Fruit fly (Drosophila melanogaster) whole organism, embryonic: ENCODE results near the gene st.
A peak's percentile ranks its signal among the peaks of the same experiment; 100 is the strongest.

Source experiments
- Ada2b ChIP-seq: fragments of 200-800 bp; sonication (Bioruptor generic); IDR thresholded peaks from 2 replicates; pipeline ENCODE4 v1.3.6; 2022; ENCODE audit warnings: missing biosample characterization, missing genetic modification characterization
- Aef1 ChIP-seq: fragments of 200-800 bp; sonication (Bioruptor generic); IDR thresholded peaks from 3 replicates; pipeline ENCODE4 v1.3.6; 2022; ENCODE audit warnings: missing biosample characterization, missing genetic modification characterization
- Bdp1 ChIP-seq: fragments of 200-800 bp; sonication (Bioruptor generic); optimal IDR thresholded peaks from 3 replicates; lab custom pipeline; 2016; ENCODE audit warnings: missing biosample characterization, missing genetic modification characterization
- CG10366 ChIP-seq: fragments of 200-800 bp; sonication (Bioruptor generic); IDR thresholded peaks from 2 replicates; pipeline ENCODE4 v1.3.6; 2022; ENCODE audit warnings: missing biosample characterization, missing genetic modification characterization
- CG10959 ChIP-seq: fragments of 200-800 bp; sonication (Bioruptor generic); IDR thresholded peaks from 2 replicates; pipeline ENCODE4 v1.3.6; 2022; ENCODE audit warnings: missing biosample characterization, missing genetic modification characterization
- CG14014 ChIP-seq: fragments of 200-800 bp; sonication (Bioruptor generic); IDR thresholded peaks from 2 replicates; pipeline ENCODE4 v1.3.6; 2022; ENCODE audit warnings: missing biosample characterization, missing genetic modification characterization
- CG1603 ChIP-seq: fragments of 200-800 bp; sonication (Bioruptor generic); optimal IDR thresholded peaks from 2 replicates; lab custom pipeline; 2019; ENCODE audit warnings: missing biosample characterization, mild to moderate bottlenecking, missing genetic modification characterization, moderate library complexity
- CG1792 ChIP-seq: fragments of 200-800 bp; sonication (Bioruptor generic); optimal IDR thresholded peaks from 2 replicates; lab custom pipeline; 2016; ENCODE audit warnings: missing biosample characterization, missing genetic modification characterization
- CG18262 ChIP-seq: fragments of 200-800 bp; optimal IDR thresholded peaks from 3 replicates; lab custom pipeline; 2019; ENCODE audit warnings: missing biosample characterization, mild to moderate bottlenecking, missing genetic modification characterization, moderate library complexity
- CG18764 ChIP-seq: fragments of 200-800 bp; sonication (Bioruptor generic); optimal IDR thresholded peaks from 3 replicates; lab custom pipeline; 2016; ENCODE audit warnings: missing biosample characterization, missing genetic modification characterization
- CG2875 ChIP-seq: fragments of 200-800 bp; sonication (Bioruptor generic); optimal IDR thresholded peaks from 2 replicates; lab custom pipeline; 2017; ENCODE audit warnings: missing biosample characterization, mild to moderate bottlenecking, missing genetic modification characterization, missing genetic modification reagents
- CG31441 ChIP-seq: fragments of 200-800 bp; sonication (Bioruptor generic); IDR thresholded peaks from 2 replicates; pipeline ENCODE4 v1.3.6; 2022; ENCODE audit warnings: missing biosample characterization, missing genetic modification characterization
- CG42726 ChIP-seq: fragments of 200-800 bp; sonication (Bioruptor generic); IDR thresholded peaks from 2 replicates; pipeline ENCODE4 v1.3.6; 2022; ENCODE audit warnings: missing biosample characterization, missing genetic modification characterization; ENCODE audit not compliant: partially characterized antibody
- CG4360 ChIP-seq: fragments of 200-800 bp; sonication (Bioruptor generic); IDR thresholded peaks from 2 replicates; pipeline ENCODE4 v1.3.6; 2022; ENCODE audit warnings: missing biosample characterization, missing genetic modification characterization
- CG4424 ChIP-seq: fragments of 200-800 bp; sonication (Bioruptor generic); optimal IDR thresholded peaks from 3 replicates; lab custom pipeline; 2016; ENCODE audit warnings: missing biosample characterization, missing genetic modification characterization
- CG4707 ChIP-seq: fragments of 200-800 bp; sonication (Bioruptor generic); optimal IDR thresholded peaks from 2 replicates; lab custom pipeline; 2018; ENCODE audit warnings: missing biosample characterization, mild to moderate bottlenecking, missing genetic modification characterization, moderate library complexity
- CG5245 ChIP-seq: fragments of 200-800 bp; sonication (Bioruptor generic); optimal IDR thresholded peaks from 3 replicates; lab custom pipeline; 2016; ENCODE audit warnings: missing biosample characterization, missing genetic modification characterization
- CG5953 ChIP-seq: fragments of 200-800 bp; sonication (Bioruptor generic); IDR thresholded peaks from 2 replicates; pipeline ENCODE4 v1.3.6; 2022; ENCODE audit warnings: missing biosample characterization, missing genetic modification characterization
- CG8388 ChIP-seq: fragments of 200-800 bp; sonication (Bioruptor generic); optimal IDR thresholded peaks from 2 replicates; lab custom pipeline; 2019; ENCODE audit warnings: missing biosample characterization, mild to moderate bottlenecking, missing genetic modification characterization, moderate library complexity
- CG9437 ChIP-seq: fragments of 200-800 bp; sonication (Bioruptor generic); optimal IDR thresholded peaks from 2 replicates; lab custom pipeline; 2018; ENCODE audit warnings: missing biosample characterization, mild to moderate bottlenecking, missing genetic modification characterization
- CG9609 ChIP-seq: fragments of 200-800 bp; sonication (Bioruptor generic); optimal IDR thresholded peaks from 3 replicates; lab custom pipeline; 2016; ENCODE audit warnings: missing biosample characterization, missing genetic modification characterization
- Dll ChIP-seq: fragments of 200-800 bp; sonication (Bioruptor generic); IDR thresholded peaks from 4 replicates; pipeline ENCODE4 v1.3.6; 2022; ENCODE audit warnings: missing biosample characterization, missing genetic modification characterization; ENCODE audit not compliant: partially characterized antibody
- Hr39 ChIP-seq: fragments of >200 bp; optimal IDR thresholded peaks from 2 replicates; lab custom pipeline; 2017
- Mrtf ChIP-seq: fragments of 200-800 bp; sonication (Bioruptor generic); IDR thresholded peaks from 3 replicates; pipeline ENCODE4 v1.3.6; 2022; ENCODE audit warnings: missing biosample characterization, missing genetic modification characterization
- NK7.1 ChIP-seq: fragments of 200-800 bp; sonication (Bioruptor generic); optimal IDR thresholded peaks from 3 replicates; lab custom pipeline; 2016; ENCODE audit warnings: missing biosample characterization, missing genetic modification characterization
- Oli ChIP-seq: fragments of 200-800 bp; sonication (Bioruptor generic); optimal IDR thresholded peaks from 2 replicates; lab custom pipeline; 2018; ENCODE audit warnings: missing biosample characterization, mild to moderate bottlenecking, missing genetic modification characterization, moderate library complexity
- Ptx1 ChIP-seq: fragments of 200-800 bp; sonication (Bioruptor generic); IDR thresholded peaks from 2 replicates; pipeline ENCODE4 v1.3.6; 2022; ENCODE audit warnings: missing biosample characterization, missing genetic modification characterization
- Side ChIP-seq: fragments of 200-800 bp; sonication (Bioruptor generic); optimal IDR thresholded peaks from 2 replicates; lab custom pipeline; 2016; ENCODE audit warnings: missing biosample characterization, missing genetic modification characterization
- Xrp1 ChIP-seq: fragments of 200-800 bp; sonication (Bioruptor generic); IDR thresholded peaks from 2 replicates; pipeline ENCODE4 v1.3.6; 2022; ENCODE audit warnings: missing biosample characterization, missing genetic modification characterization
- abd-A ChIP-seq: fragments of 200-800 bp; sonication (Bioruptor generic); optimal IDR thresholded peaks from 3 replicates; lab custom pipeline; 2019; ENCODE audit warnings: missing biosample characterization, mild to moderate bottlenecking, missing genetic modification characterization, moderate library complexity
- al ChIP-seq: fragments of 200-800 bp; sonication (Bioruptor generic); IDR thresholded peaks from 2 replicates; pipeline ENCODE4 v1.3.6; 2022; ENCODE audit warnings: missing biosample characterization, missing genetic modification characterization
- bbx ChIP-seq: fragments of 200-800 bp; sonication (Bioruptor generic); IDR thresholded peaks from 2 replicates; pipeline ENCODE4 v1.3.6; 2022; ENCODE audit warnings: missing biosample characterization, missing genetic modification characterization; ENCODE audit not compliant: partially characterized antibody
- btn ChIP-seq: fragments of 200-800 bp; sonication (Bioruptor generic); optimal IDR thresholded peaks from 2 replicates; lab custom pipeline; 2016; ENCODE audit warnings: missing biosample characterization, missing genetic modification characterization
- dmrt11E ChIP-seq: fragments of 200-800 bp; sonication (Bioruptor generic); optimal IDR thresholded peaks from 3 replicates; lab custom pipeline; 2018; ENCODE audit warnings: missing biosample characterization, mild to moderate bottlenecking, missing genetic modification characterization, moderate library complexity
- ewg ChIP-seq: fragments of 200-800 bp; sonication (Bioruptor generic); optimal IDR thresholded peaks from 3 replicates; lab custom pipeline; 2017; ENCODE audit warnings: mild to moderate bottlenecking, missing biosample characterization, missing genetic modification reagents, missing genetic modification characterization
- gce ChIP-seq: fragments of 200-800 bp; sonication (Bioruptor generic); IDR thresholded peaks from 3 replicates; pipeline ENCODE4 v1.3.6; 2022; ENCODE audit warnings: missing biosample characterization, missing genetic modification characterization
- gro ChIP-seq: fragments of 200-800 bp; sonication (Bioruptor generic); optimal IDR thresholded peaks from 2 replicates; lab custom pipeline; 2016; ENCODE audit warnings: missing biosample characterization, missing genetic modification characterization
- hb ChIP-seq: fragments of 200-800 bp; sonication (Bioruptor generic); IDR thresholded peaks from 3 replicates; pipeline ENCODE4 v1.3.6; 2022; ENCODE audit warnings: missing biosample characterization, missing genetic modification characterization; ENCODE audit not compliant: partially characterized antibody
- lov ChIP-seq, 2 experiments: fragments of 200-800 bp in 1 of 2; fragments of >200 bp in 1 of 2; sonication (Bioruptor generic) in 1 of 2; IDR thresholded peaks in 1 of 2; optimal IDR thresholded peaks in 1 of 2; 2 replicates in 1 of 2; 3 replicates in 1 of 2; pipeline versions ENCODE4 v1.3.6 to Lab custom; 2017 to 2022; ENCODE audit warnings: missing biosample characterization in 1 of 2, missing genetic modification characterization in 1 of 2
- mld ChIP-seq: fragments of 200-800 bp; sonication (Bioruptor generic); IDR thresholded peaks from 3 replicates; pipeline ENCODE4 v1.3.6; 2022; ENCODE audit warnings: missing biosample characterization, missing genetic modification characterization; ENCODE audit not compliant: partially characterized antibody
- pfk ChIP-seq: fragments of 200-800 bp; sonication (Bioruptor generic); optimal IDR thresholded peaks from 2 replicates; lab custom pipeline; 2018; ENCODE audit warnings: missing biosample characterization, mild to moderate bottlenecking, missing genetic modification characterization, moderate library complexity
- pnt ChIP-seq: fragments of 200-800 bp; sonication (Bioruptor generic); optimal IDR thresholded peaks from 3 replicates; lab custom pipeline; 2016; ENCODE audit warnings: missing biosample characterization, missing genetic modification characterization
- repo ChIP-seq: fragments of 200-800 bp; sonication (Bioruptor generic); optimal IDR thresholded peaks from 2 replicates; lab custom pipeline; 2016; ENCODE audit warnings: missing biosample characterization, missing genetic modification characterization
- sc ChIP-seq, 3 experiments: fragments of >200 bp in 2 of 3; fragments of 200-800 bp in 1 of 3; sonication (Bioruptor generic) in 1 of 3; optimal IDR thresholded peaks; 2 replicates in 2 of 3; 3 replicates in 1 of 3; lab custom pipeline; 2017; ENCODE audit warnings: mild to moderate bottlenecking in 1 of 3, missing biosample characterization in 1 of 3, missing genetic modification characterization in 1 of 3, missing genetic modification reagents in 1 of 3
- tll ChIP-seq, 2 experiments: fragments of 200-800 bp in 1 of 2; fragments of >200 bp in 1 of 2; sonication (Bioruptor generic) in 1 of 2; optimal IDR thresholded peaks; 2 replicates each; lab custom pipeline; 2017 to 2019; ENCODE audit warnings: missing biosample characterization in 2 of 2, missing genetic modification characterization in 2 of 2, mild to moderate bottlenecking in 1 of 2, moderate library complexity in 1 of 2
- unpg ChIP-seq: fragments of 200-800 bp; sonication (Bioruptor generic); optimal IDR thresholded peaks from 3 replicates; lab custom pipeline; 2018; ENCODE audit warnings: missing biosample characterization, mild to moderate bottlenecking, missing genetic modification characterization, moderate library complexity
- usp ChIP-seq: fragments of >200 bp; optimal IDR thresholded peaks from 2 replicates; lab custom pipeline; 2017; ENCODE audit warnings: missing biosample characterization, missing genetic modification characterization
- zf30C ChIP-seq: fragments of 200-800 bp; sonication (Bioruptor generic); optimal IDR thresholded peaks from 3 replicates; lab custom pipeline; 2018; ENCODE audit warnings: missing biosample characterization, mild to moderate bottlenecking, missing genetic modification characterization

Gene st

dm6 chr3L:16480408-16481193 lies 16.9 kb upstream of the st start:
- TF ChIP-seq CG10366 (GFP tag; lab: Robert Waterston, UW) (peak; percentile 97), CG4707 (GFP tag; lab: Kevin White, UChicago) (peak; percentile 93), Aef1 (peak; percentile 94), al (GFP tag; lab: Robert Waterston, UW) (peak; percentile 90), Bdp1 (GFP tag; lab: Kevin White, UChicago) (peak; percentile 88), Dll (0 out of 4 replicates have a peak, but pooled peaks have one; percentile 19), pfk (GFP tag; lab: Kevin White, UChicago) (no peak), repo (GFP tag; lab: Kevin White, UChicago) (peak; percentile 94), CG10959 (GFP tag; lab: Robert Waterston, UW) (peak; percentile 98), bbx (no peak), NK7.1 (GFP tag; lab: Kevin White, UChicago) (peak; percentile 93), Oli (tag; lab: Kevin White, UChicago) (peak; percentile 98), CG18764 (GFP tag; lab: Kevin White, UChicago) (peak; percentile 94), lov (optimal IDR thresholded peaks at IDR 0.05; lab: Kevin White, UChicago) (no peak), lov (GFP tag; IDR thresholded peaks at IDR 0.05; lab: Robert Waterston, UW) (peak; percentile 97), CG4360 (GFP tag; lab: Robert Waterston, UW) (peak; percentile 77), gro (GFP tag; lab: Kevin White, UChicago) (peak; percentile 52), Hr39 (lab: Kevin White, UChicago) (no peak), CG9609 (GFP tag; lab: Kevin White, UChicago) (peak; percentile 96), zf30C (GFP tag; lab: Kevin White, UChicago) (peak; percentile 94), Xrp1 (peak; percentile 99), pnt (peak; percentile 97), usp (GFP tag; lab: Kevin White, UChicago) (no peak), ewg (GFP tag; lab: Kevin White, UChicago) (peak; percentile 95), CG1792 (GFP tag; lab: Kevin White, UChicago) (peak; percentile 94), sc (optimal IDR thresholded peaks at IDR 0.05; lab: Kevin White, UChicago) (no peak), sc (GFP tag; optimal IDR thresholded peaks at IDR 0.05; lab: Kevin White, UChicago) (peak; percentile 98), gce (GFP tag; lab: Robert Waterston, UW) (peak; percentile 96), hb (GFP tag; lab: Robert Waterston, UW) (no peak), tll (GFP tag; optimal IDR thresholded peaks at IDR 0.05; lab: Kevin White, UChicago) (peak in 1 of 2 experiments; percentile 58), CG14014 (GFP tag; lab: Robert Waterston, UW) (peak; percentile 94), CG1603 (peak; percentile 98), CG9437 (GFP tag; lab: Kevin White, UChicago) (peak; percentile 90), unpg (GFP tag; lab: Kevin White, UChicago) (peak; percentile 98), CG2875 (GFP tag; lab: Kevin White, UChicago) (peak; percentile 97), CG31441 (GFP tag; lab: Robert Waterston, UW) (peak; percentile 99), Ada2b (peak; percentile 97), CG18262 (tag; lab: Kevin White, UChicago) (peak; percentile 98), CG5245 (peak; percentile 98), btn (GFP tag; lab: Kevin White, UChicago) (peak; percentile 95), Mrtf (GFP tag; lab: Robert Waterston, UW) (peak; percentile 95), dmrt11E (tag; lab: Kevin White, UChicago) (peak; percentile 99), abd-A (tag; lab: Kevin White, UChicago) (peak; percentile 79), mld (no peak), Side (GFP tag; lab: Kevin White, UChicago) (peak; percentile 95), CG5953 (GFP tag; lab: Robert Waterston, UW) (peak; percentile 93), CG4424 (GFP tag; lab: Kevin White, UChicago) (peak; percentile 99), Ptx1 (GFP tag; lab: Robert Waterston, UW) (peak; percentile 97), CG8388 (GFP tag; lab: Kevin White, UChicago) (peak; percentile 97), CG42726 (no peak)
